Worm (Caenorhabditis elegans) whole organism, young adult: ENCODE results near the gene cex-1.

ENCODE experiments used
- B0035.1 ChIP-seq: sonication (generic microtip); optimal IDR thresholded peaks from 2 replicates; lab custom pipeline; 2016; ENCODE audit warnings: missing genetic modification characterization, mild to moderate bottlenecking, missing compliant biosample characterization, missing genotype, missing genetic modification reagents
- B0261.1 ChIP-seq: sonication (generic microtip); optimal IDR thresholded peaks from 2 replicates; lab custom pipeline; 2016; ENCODE audit warnings: mild to moderate bottlenecking, missing genetic modification characterization, moderate library complexity, missing compliant biosample characterization
- B0336.3 ChIP-seq: fragments of 200-800 bp; sonication (Bioruptor generic); IDR thresholded peaks from 2 replicates; pipeline ENCODE4 v1.3.6; 2022; ENCODE audit warnings: missing genetic modification characterization, missing compliant biosample characterization
- F23B12.7 ChIP-seq: sonication (generic microtip); optimal IDR thresholded peaks from 2 replicates; lab custom pipeline; 2017; ENCODE audit warnings: missing genetic modification characterization, mild to moderate bottlenecking, missing compliant biosample characterization, antibody characterized with exemption, moderate library complexity; ENCODE audit not compliant: insufficient read depth
- F33H1.4 ChIP-seq: fragments of 200-800 bp; sonication (Bioruptor generic); IDR thresholded peaks from 2 replicates; pipeline ENCODE4 v1.3.6; 2022; ENCODE audit warnings: missing genetic modification reagents, missing genetic modification characterization, missing compliant biosample characterization
- Y53G8AR.9 ChIP-seq: fragments of 200-800 bp; sonication (Bioruptor generic); conservative IDR thresholded peaks from 2 replicates; pipeline ENCODE4 v1.3.6; 2022; ENCODE audit warnings: missing genetic modification reagents, missing genetic modification characterization, missing compliant biosample characterization
- Y56A3A.18 ChIP-seq: fragments of 200-800 bp; sonication (Bioruptor generic); IDR thresholded peaks from 2 replicates; pipeline ENCODE4 v1.3.6; 2022; ENCODE audit warnings: missing genetic modification reagents, missing genetic modification characterization, missing compliant biosample characterization
- Y79H2A.3 ChIP-seq: fragments of 200-800 bp; sonication (Bioruptor generic); conservative IDR thresholded peaks from 2 replicates; pipeline ENCODE4 v1.3.6; 2022; ENCODE audit warnings: missing genetic modification reagents, missing genetic modification characterization, missing compliant biosample characterization
- Y95B8A.8 ChIP-seq: fragments of 200-800 bp; sonication (Bioruptor generic); IDR thresholded peaks from 2 replicates; pipeline ENCODE4 v1.3.6; 2022; ENCODE audit warnings: missing genetic modification reagents, missing genetic modification characterization, missing compliant biosample characterization
- atf-7 ChIP-seq: sonication (generic microtip); optimal IDR thresholded peaks from 2 replicates; lab custom pipeline; 2017; ENCODE audit warnings: mild to moderate bottlenecking, missing genetic modification characterization, missing compliant biosample characterization
- attf-5 ChIP-seq: fragments of 200-800 bp; sonication (Bioruptor generic); optimal IDR thresholded peaks from 2 replicates; lab custom pipeline; 2018; ENCODE audit warnings: mild to moderate bottlenecking, missing genetic modification characterization, missing compliant biosample characterization
- cebp-2 ChIP-seq: fragments of 200-800 bp; sonication (Bioruptor generic); IDR thresholded peaks from 2 replicates; pipeline ENCODE4 v1.3.6; 2022; ENCODE audit warnings: missing genetic modification characterization, missing compliant biosample characterization
- ceh-58 ChIP-seq: fragments of 200-800 bp; sonication (Bioruptor generic); IDR thresholded peaks from 2 replicates; pipeline ENCODE4 v1.3.6; 2022; ENCODE audit warnings: missing genetic modification characterization, missing compliant biosample characterization
- egl-44 ChIP-seq: fragments of 200-800 bp; sonication (Bioruptor generic); IDR thresholded peaks from 2 replicates; pipeline ENCODE4 v1.3.6; 2022; ENCODE audit warnings: missing genetic modification reagents, missing genetic modification characterization, missing compliant biosample characterization
- fkh-3 ChIP-seq: sonication (generic microtip); optimal IDR thresholded peaks from 2 replicates; lab custom pipeline; 2016; ENCODE audit warnings: mild to moderate bottlenecking, missing genetic modification characterization, missing compliant biosample characterization
- hmg-1.2 ChIP-seq: fragments of 200-800 bp; sonication (Bioruptor generic); IDR thresholded peaks from 2 replicates; pipeline ENCODE4 v1.3.6; 2022; ENCODE audit warnings: missing genetic modification reagents, missing genetic modification characterization, missing compliant biosample characterization
- hmg-20 ChIP-seq: fragments of 200-800 bp; sonication (Bioruptor generic); IDR thresholded peaks from 2 replicates; pipeline ENCODE4 v1.3.6; 2022; ENCODE audit warnings: missing genetic modification reagents, missing genetic modification characterization, missing compliant biosample characterization
- hrde-1 ChIP-seq: sonication (generic microtip); optimal IDR thresholded peaks from 2 replicates; lab custom pipeline; 2016; ENCODE audit warnings: missing genetic modification characterization, mild to moderate bottlenecking, missing compliant biosample characterization, moderate library complexity, missing genotype, missing genetic modification reagents, borderline replicate concordance
- lin-26 ChIP-seq: fragments of 200-800 bp; sonication (Bioruptor generic); IDR thresholded peaks from 2 replicates; pipeline ENCODE4 v1.3.6; 2022; ENCODE audit warnings: missing genetic modification reagents, missing genetic modification characterization, missing compliant biosample characterization
- lin-35 ChIP-seq, 3 experiments: fragments of 150-350 bp in 2 of 3; sonication (generic microtip) in 1 of 3; optimal IDR thresholded peaks; 2 replicates each; lab custom pipeline; 2014 to 2018; ENCODE audit warnings: missing biosample characterization in 3 of 3, missing genetic modification characterization in 3 of 3, missing genetic modification reagents in 3 of 3
- lin-54 ChIP-seq: fragments of 200-800 bp; sonication (Bioruptor generic); optimal IDR thresholded peaks from 2 replicates; lab custom pipeline; 2018; ENCODE audit warnings: mild to moderate bottlenecking, missing genetic modification characterization, missing compliant biosample characterization
- lsl-1 ChIP-seq: fragments of 200-800 bp; sonication (Bioruptor generic); optimal IDR thresholded peaks from 2 replicates; lab custom pipeline; 2018; ENCODE audit warnings: mild to moderate bottlenecking, missing genetic modification characterization, moderate library complexity, missing compliant biosample characterization
- madf-3 ChIP-seq: fragments of 200-800 bp; sonication (Bioruptor generic); IDR thresholded peaks from 2 replicates; pipeline ENCODE4 v1.3.6; 2022; ENCODE audit warnings: missing genetic modification reagents, missing genetic modification characterization, missing compliant biosample characterization
- madf-6 ChIP-seq: fragments of 200-800 bp; sonication (Bioruptor generic); IDR thresholded peaks from 2 replicates; pipeline ENCODE4 v1.3.6; 2022; ENCODE audit warnings: missing genetic modification reagents, missing genetic modification characterization, missing compliant biosample characterization
- madf-8 ChIP-seq: fragments of 200-800 bp; sonication (Bioruptor generic); conservative IDR thresholded peaks from 2 replicates; pipeline ENCODE4 v1.3.6; 2022; ENCODE audit warnings: missing genetic modification reagents, missing genetic modification characterization, missing compliant biosample characterization
- nhr-27 ChIP-seq: fragments of 200-800 bp; sonication (Bioruptor generic); optimal IDR thresholded peaks from 2 replicates; lab custom pipeline; 2018; ENCODE audit warnings: mild to moderate bottlenecking, missing genetic modification characterization, moderate library complexity, missing compliant biosample characterization
- pbrm-1 ChIP-seq: fragments of 200-800 bp; sonication (Bioruptor generic); IDR thresholded peaks from 2 replicates; pipeline ENCODE4 v1.3.6; 2022; ENCODE audit warnings: missing genetic modification reagents, missing genetic modification characterization, missing compliant biosample characterization
- rcor-1 ChIP-seq: fragments of 200-800 bp; sonication (Bioruptor generic); IDR thresholded peaks from 2 replicates; pipeline ENCODE4 v1.3.6; 2022; ENCODE audit warnings: missing genetic modification reagents, missing genetic modification characterization, missing compliant biosample characterization
- sdz-38 ChIP-seq: sonication (generic microtip); optimal IDR thresholded peaks from 2 replicates; lab custom pipeline; 2016; ENCODE audit warnings: missing genotype, missing genetic modification characterization, missing compliant biosample characterization
- snpc-1.3 ChIP-seq: sonication (generic microtip); optimal IDR thresholded peaks from 2 replicates; lab custom pipeline; 2017; ENCODE audit warnings: missing genetic modification characterization, mild to moderate bottlenecking, missing compliant biosample characterization, antibody characterized with exemption, moderate library complexity, missing genotype, missing genetic modification reagents; ENCODE audit not compliant: insufficient read depth
- somi-1 ChIP-seq: fragments of 200-800 bp; sonication (Bioruptor generic); optimal IDR thresholded peaks from 2 replicates; lab custom pipeline; 2018; ENCODE audit warnings: mild to moderate bottlenecking, missing genetic modification characterization, missing compliant biosample characterization
- xnd-1 ChIP-seq: sonication (generic microtip); optimal IDR thresholded peaks from 2 replicates; lab custom pipeline; 2016; ENCODE audit warnings: missing genotype, missing genetic modification reagents, missing genetic modification characterization, missing compliant biosample characterization

cex-1 gene

ce11 chrII:5414040-5414439, 33.4 kb upstream of the cex-1 start, which contains the start of the genes EEED8.14 and EEED8.3:
EEED8.14 (minus strand) TSS chrII:5414052.
EEED8.3 (plus strand) TSS chrII:5414276.
- TF ChIP-seq attf-5 (GFP tag; lab: Kevin White, UChicago) (no peak), lin-54 (peak; percentile 13), snpc-1.3 (tag; lab: Kevin White, UChicago) (peak; percentile 0), madf-6 (peak; percentile 80), B0035.1 (tag; lab: Kevin White, UChicago) (no peak), madf-8 (GFP tag; lab: Robert Waterston, UW) (peak; percentile 61), lsl-1 (GFP tag; lab: Kevin White, UChicago) (peak; percentile 90), xnd-1 (tag; lab: Kevin White, UChicago) (peak; percentile 80), madf-3 (GFP tag; lab: Robert Waterston, UW) (no peak), hmg-1.2 (GFP tag; lab: Robert Waterston, UW) (no peak), fkh-3 (tag; lab: Kevin White, UChicago) (no peak), F33H1.4 (peak; percentile 85)

- no peak for TF ChIP-seq Y53G8AR.9 (GFP tag; lab: Robert Waterston, UW)
- no peak for TF ChIP-seq Y79H2A.3 (GFP tag; lab: Robert Waterston, UW)
- TF ChIP-seq Y95B8A.8 (GFP tag; lab: Robert Waterston, UW) = no peak
- TF ChIP-seq B0261.1 = no peak
- TF ChIP-seq cebp-2 = no peak
- no peak for TF ChIP-seq hmg-20
- no peak for TF ChIP-seq Y56A3A.18
- no peak for TF ChIP-seq nhr-27 (tag; lab: Kevin White, UChicago)
- no peak for TF ChIP-seq sdz-38
- no peak for TF ChIP-seq B0336.3
- no peak for TF ChIP-seq atf-7 (tag; lab: Kevin White, UChicago)
- no peak for TF ChIP-seq rcor-1 (GFP tag; lab: Robert Waterston, UW)
- TF ChIP-seq somi-1 (GFP tag; lab: Kevin White, UChicago) = no peak
These were observed 31.2 kb upstream of the cex-1 start, which contains the start of gene EEED8.2 for ce11 chrII:5416204-5416764. EEED8.2 (plus strand) TSS chrII:5416714.

- no peak for TF ChIP-seq hrde-1 (tag; lab: Kevin White, UChicago)
- TF ChIP-seq F23B12.7 (tag; lab: Kevin White, UChicago) = no peak
- no peak for TF ChIP-seq madf-8 (GFP tag; lab: Robert Waterston, UW)
- TF ChIP-seq, all 124 proteins: peak for 0
These were observed 29.6 kb upstream of the cex-1 start for ce11 chrII:5417905-5418304.

- TF ChIP-seq pbrm-1 (GFP tag; lab: Robert Waterston, UW) (no peak), snpc-1.3 (tag; lab: Kevin White, UChicago) (no peak), lin-35 (GFP tag; optimal IDR thresholded peaks at IDR 0.05; lab: Kevin White, UChicago) (no peak), Y53G8AR.9 (GFP tag; lab: Robert Waterston, UW) (no peak), ceh-58 (GFP tag; lab: Robert Waterston, UW) (no peak), egl-44 (GFP tag; lab: Robert Waterston, UW) (no peak), lin-26 (GFP tag; lab: Robert Waterston, UW) (no peak)
These were observed 29.2 kb upstream of the cex-1 start for ce11 chrII:5418317-5418716.
